Worm (Caenorhabditis elegans) whole organism, L4 larva: ENCODE measurements around the gene set-19.
A peak's percentile ranks its signal among the peaks of the same experiment; 100 is the strongest.

Source experiments
- aha-1 ChIP-seq: fragments of 150-350 bp; peaks from one replicate; lab custom pipeline; 2014; ENCODE audit warnings: missing biosample characterization, missing genetic modification characterization
- ces-1 ChIP-seq: fragments of 150-350 bp; sonication (generic microtip); optimal IDR thresholded peaks from 4 replicates; lab custom pipeline; 2014; ENCODE audit warnings: missing biosample characterization, missing genetic modification reagents, missing genetic modification characterization
- nhr-102 ChIP-seq: sonication (generic microtip); optimal IDR thresholded peaks from 2 replicates; lab custom pipeline; 2016; ENCODE audit warnings: mild to moderate bottlenecking, missing genetic modification characterization, moderate library complexity, missing compliant biosample characterization
- nhr-48 ChIP-seq: sonication (generic microtip); optimal IDR thresholded peaks from 2 replicates; lab custom pipeline; 2016; ENCODE audit warnings: mild to moderate bottlenecking, missing genetic modification characterization, missing compliant biosample characterization
- nhr-6 ChIP-seq: fragments of 150-350 bp; optimal IDR thresholded peaks from 2 replicates; lab custom pipeline; 2014; ENCODE audit warnings: missing biosample characterization, missing genetic modification characterization
- pha-4 ChIP-seq, 2 experiments: fragments of 150-350 bp in 1 of 2; fragments of 200-800 bp in 1 of 2; sonication (Bioruptor generic) in 1 of 2; IDR thresholded peaks in 1 of 2; optimal IDR thresholded peaks in 1 of 2; 2 replicates each; pipeline versions ENCODE4 v1.3.6 to Lab custom; 2014 to 2022; ENCODE audit warnings: missing genetic modification characterization in 2 of 2, missing genetic modification reagents in 2 of 2, missing biosample characterization in 1 of 2, missing compliant biosample characterization in 1 of 2
- unc-62 ChIP-seq, 3 experiments: fragments of 150-350 bp in 1 of 3; sonication (generic microtip); optimal IDR thresholded peaks in 2 of 3; peaks in 1 of 3; 1 replicate in 1 of 3; 2 replicates in 2 of 3; lab custom pipeline; 2014 to 2017; ENCODE audit warnings: missing biosample characterization in 3 of 3, missing genetic modification characterization in 3 of 3, missing genetic modification reagents in 3 of 3, missing genotype in 1 of 3
- zfp-2 ChIP-seq: sonication (generic microtip); optimal IDR thresholded peaks from 2 replicates; lab custom pipeline; 2016; ENCODE audit warnings: mild to moderate bottlenecking, missing genetic modification characterization, missing compliant biosample characterization

ce11 chrX:5699555-5699954, 19.5 kb upstream of the set-19 start:
- TF ChIP-seq nhr-102 (tag; lab: Kevin White, UChicago) (no peak), nhr-48 (tag; lab: Kevin White, UChicago) (no peak), pha-4 (GFP tag; IDR thresholded peaks at IDR 0.05; lab: Robert Waterston, UW) (no peak), pha-4 (tag; optimal IDR thresholded peaks at IDR 0.05; lab: Kevin White, UChicago) (no peak), aha-1 (tag; lab: Kevin White, UChicago) (peak; percentile 74), zfp-2 (tag; lab: Kevin White, UChicago) (no peak), nhr-6 (tag; lab: Kevin White, UChicago) (no peak), ces-1 (GFP tag; lab: Kevin White, UChicago) (no peak), unc-62 (GFP tag; optimal IDR thresholded peaks at IDR 0.05 in 1 of 2; lab: Kevin White, UChicago) (peak in 1 of 2 experiments; percentile 51), unc-62 (tag; optimal IDR thresholded peaks at IDR 0.05; lab: Kevin White, UChicago) (no peak)
